Fruit fly (Drosophila melanogaster) S2 (cell line): ENCODE results near the gene Jon25Bi.

Experiments used
- CG8478 ChIP-seq: fragments of >200 bp; optimal IDR thresholded peaks from 2 replicates; lab custom pipeline; 2018
- CTCF ChIP-seq, 2 experiments: fragments of >200 bp; optimal IDR thresholded peaks; 2 replicates each; lab custom pipeline; 2018

dm6 chr2L:4950667-4951066, 4.3 kb downstream of the Jon25Bi start, which contains the start of gene Jon25Biii:
- TF ChIP-seq CTCF (optimal IDR thresholded peaks at IDR 0.05; lab: Kevin White, UChicago) = no peak
- no peak for TF ChIP-seq CG8478
